Fruit fly (Drosophila melanogaster) whole organism, prepupa: ENCODE results near the gene CG6983.

Source experiments
- Blimp-1 ChIP-seq: fragments of 200-800 bp; sonication (Bioruptor generic); optimal IDR thresholded peaks from 3 replicates; lab custom pipeline; 2017; ENCODE audit warnings: missing biosample characterization, missing genetic modification characterization, mild to moderate bottlenecking, moderate library complexity, missing genetic modification reagents
- CG10631 ChIP-seq: fragments of 200-800 bp; sonication (Bioruptor generic); optimal IDR thresholded peaks from 2 replicates; lab custom pipeline; 2016; ENCODE audit warnings: missing biosample characterization, missing genetic modification characterization
- CG10669 ChIP-seq: fragments of 200-800 bp; sonication (Bioruptor generic); optimal IDR thresholded peaks from 3 replicates; lab custom pipeline; 2018; ENCODE audit warnings: missing biosample characterization, mild to moderate bottlenecking, missing genetic modification characterization, moderate library complexity
- CG11294 ChIP-seq: fragments of 200-800 bp; sonication (Bioruptor generic); IDR thresholded peaks from 2 replicates; pipeline ENCODE4 v1.3.6; 2022; ENCODE audit warnings: missing biosample characterization, missing genetic modification characterization
- CG11762 ChIP-seq: fragments of 200-800 bp; sonication (Bioruptor generic); optimal IDR thresholded peaks from 3 replicates; lab custom pipeline; 2016; ENCODE audit warnings: missing biosample characterization, missing genetic modification characterization; ENCODE audit not compliant: insufficient read depth
- CG11902 ChIP-seq: fragments of 200-800 bp; sonication (Bioruptor generic); optimal IDR thresholded peaks from 3 replicates; lab custom pipeline; 2016; ENCODE audit warnings: missing biosample characterization, missing genetic modification characterization
- CG15336 ChIP-seq: fragments of 200-800 bp; sonication (Bioruptor generic); IDR thresholded peaks from 2 replicates; pipeline ENCODE4 v1.3.6; 2022; ENCODE audit warnings: missing biosample characterization, missing genetic modification characterization
- CG16779 ChIP-seq: fragments of 200-800 bp; sonication (Bioruptor generic); optimal IDR thresholded peaks from 3 replicates; lab custom pipeline; 2017; ENCODE audit warnings: missing biosample characterization, mild to moderate bottlenecking, missing genetic modification characterization
- CG3032 ChIP-seq: fragments of 200-800 bp; optimal IDR thresholded peaks from 2 replicates; lab custom pipeline; 2019; ENCODE audit warnings: missing biosample characterization, mild to moderate bottlenecking, missing genetic modification characterization, moderate library complexity
- CG31627 ChIP-seq: fragments of 200-800 bp; sonication (Bioruptor generic); optimal IDR thresholded peaks from 3 replicates; lab custom pipeline; 2016; ENCODE audit warnings: missing biosample characterization, missing genetic modification characterization
- CG32006 ChIP-seq: fragments of 200-800 bp; sonication (Bioruptor generic); optimal IDR thresholded peaks from 3 replicates; lab custom pipeline; 2017; ENCODE audit warnings: missing biosample characterization, mild to moderate bottlenecking, missing genetic modification characterization
- CG34406 ChIP-seq: fragments of 200-800 bp; sonication (Bioruptor generic); optimal IDR thresholded peaks from 3 replicates; lab custom pipeline; 2016; ENCODE audit warnings: missing biosample characterization, missing genetic modification characterization
- CG3919 ChIP-seq: fragments of 200-800 bp; sonication (Bioruptor generic); optimal IDR thresholded peaks from 3 replicates; lab custom pipeline; 2016; ENCODE audit warnings: missing biosample characterization, missing genetic modification characterization
- CG4318 ChIP-seq: fragments of 200-800 bp; sonication (Bioruptor generic); optimal IDR thresholded peaks from 3 replicates; lab custom pipeline; 2017; ENCODE audit warnings: missing biosample characterization, mild to moderate bottlenecking, missing genetic modification characterization
- CG6163 ChIP-seq: fragments of 200-800 bp; sonication (Bioruptor generic); IDR thresholded peaks from 3 replicates; pipeline ENCODE4 v1.3.6; 2022; ENCODE audit warnings: missing biosample characterization, missing genetic modification characterization
- CG6276 ChIP-seq: fragments of 200-800 bp; sonication (Bioruptor generic); optimal IDR thresholded peaks from 2 replicates; lab custom pipeline; 2017; ENCODE audit warnings: missing biosample characterization, mild to moderate bottlenecking, missing genetic modification characterization
- CG6792 ChIP-seq: fragments of 200-800 bp; sonication (Bioruptor generic); optimal IDR thresholded peaks from 3 replicates; lab custom pipeline; 2016; ENCODE audit warnings: missing biosample characterization, missing genetic modification characterization
- CG6854 ChIP-seq: fragments of 200-800 bp; sonication (Bioruptor generic); optimal IDR thresholded peaks from 2 replicates; lab custom pipeline; 2017; ENCODE audit warnings: missing biosample characterization, mild to moderate bottlenecking, missing genetic modification characterization
- CG8119 ChIP-seq: fragments of 200-800 bp; sonication (Bioruptor generic); IDR thresholded peaks from 3 replicates; pipeline ENCODE4 v1.3.6; 2022; ENCODE audit warnings: missing biosample characterization, missing genetic modification characterization
- CG8319 ChIP-seq: fragments of 200-800 bp; sonication (Bioruptor generic); optimal IDR thresholded peaks from 3 replicates; lab custom pipeline; 2016; ENCODE audit warnings: missing biosample characterization, missing genetic modification characterization
- CG9139 ChIP-seq: fragments of 200-800 bp; sonication (Bioruptor generic); optimal IDR thresholded peaks from 3 replicates; lab custom pipeline; 2017; ENCODE audit warnings: missing biosample characterization, mild to moderate bottlenecking, missing genetic modification characterization
- Eip75B ChIP-seq: fragments of 200-800 bp; sonication (Bioruptor generic); optimal IDR thresholded peaks from 3 replicates; lab custom pipeline; 2016; ENCODE audit warnings: missing biosample characterization, missing genetic modification characterization
- Eip78C ChIP-seq: fragments of 200-800 bp; sonication (Bioruptor generic); peaks from one replicate; lab custom pipeline; 2016; ENCODE audit warnings: missing biosample characterization, missing genetic modification characterization
- Eip93F ChIP-seq: fragments of 200-800 bp; sonication (Bioruptor generic); optimal IDR thresholded peaks from 2 replicates; lab custom pipeline; 2016; ENCODE audit warnings: missing biosample characterization, mild to moderate bottlenecking, missing genetic modification characterization
- Ets21C ChIP-seq: fragments of 200-800 bp; sonication (Bioruptor generic); optimal IDR thresholded peaks from 3 replicates; lab custom pipeline; 2016; ENCODE audit warnings: missing biosample characterization, missing genetic modification characterization
- Ets96B ChIP-seq: fragments of 200-800 bp; optimal IDR thresholded peaks from 2 replicates; lab custom pipeline; 2019; ENCODE audit warnings: missing biosample characterization, mild to moderate bottlenecking, missing genetic modification characterization, moderate library complexity
- Hr38 ChIP-seq: sonication (Bioruptor generic); optimal IDR thresholded peaks from 2 replicates; lab custom pipeline; 2016; ENCODE audit warnings: missing biosample characterization, missing genetic modification characterization
- Hr39 ChIP-seq: fragments of 200-800 bp; sonication (Bioruptor generic); optimal IDR thresholded peaks from 2 replicates; lab custom pipeline; 2016; ENCODE audit warnings: missing biosample characterization, missing genetic modification characterization
- Hr4 ChIP-seq: fragments of 200-800 bp; sonication (Bioruptor generic); optimal IDR thresholded peaks from 3 replicates; lab custom pipeline; 2016; ENCODE audit warnings: missing biosample characterization, missing genetic modification characterization
- Lpt ChIP-seq: fragments of 200-800 bp; sonication (Bioruptor generic); optimal IDR thresholded peaks from 3 replicates; lab custom pipeline; 2016; ENCODE audit warnings: missing biosample characterization, missing genetic modification characterization
- OdsH ChIP-seq: fragments of 200-800 bp; sonication (Bioruptor generic); optimal IDR thresholded peaks from 3 replicates; lab custom pipeline; 2016; ENCODE audit warnings: missing biosample characterization, missing genetic modification characterization
- Smox ChIP-seq: fragments of 200-800 bp; sonication (Bioruptor generic); optimal IDR thresholded peaks from 3 replicates; lab custom pipeline; 2016; ENCODE audit warnings: missing biosample characterization, missing genetic modification characterization
- Sox102F ChIP-seq: fragments of 200-800 bp; sonication (Bioruptor generic); optimal IDR thresholded peaks from 2 replicates; lab custom pipeline; 2016; ENCODE audit warnings: missing biosample characterization, mild to moderate bottlenecking, missing genetic modification characterization
- Sox14 ChIP-seq: fragments of 200-800 bp; sonication (Bioruptor generic); optimal IDR thresholded peaks from 3 replicates; lab custom pipeline; 2016; ENCODE audit warnings: missing biosample characterization, missing genetic modification characterization
- Sox15 ChIP-seq: fragments of 200-800 bp; sonication (Bioruptor generic); optimal IDR thresholded peaks from 3 replicates; lab custom pipeline; 2016; ENCODE audit warnings: missing biosample characterization, missing genetic modification characterization
- acj6 ChIP-seq: fragments of 200-800 bp; sonication (Bioruptor generic); optimal IDR thresholded peaks from 3 replicates; lab custom pipeline; 2016; ENCODE audit warnings: missing biosample characterization, missing genetic modification characterization
- dac ChIP-seq: fragments of 200-800 bp; sonication (Bioruptor generic); optimal IDR thresholded peaks from 2 replicates; lab custom pipeline; 2017; ENCODE audit warnings: missing biosample characterization, mild to moderate bottlenecking, missing genetic modification characterization
- dsx ChIP-seq: fragments of 200-800 bp; optimal IDR thresholded peaks from 3 replicates; lab custom pipeline; 2019; ENCODE audit warnings: missing biosample characterization, mild to moderate bottlenecking, missing genetic modification characterization, moderate library complexity; ENCODE audit not compliant: poor library complexity, severe bottlenecking
- eg ChIP-seq: fragments of 200-800 bp; sonication (Bioruptor generic); IDR thresholded peaks from 3 replicates; pipeline ENCODE4 v1.3.6; 2022; ENCODE audit warnings: missing biosample characterization, missing genetic modification characterization
- esn ChIP-seq: fragments of 200-800 bp; sonication (Bioruptor generic); optimal IDR thresholded peaks from 2 replicates; lab custom pipeline; 2016; ENCODE audit warnings: missing biosample characterization, mild to moderate bottlenecking, missing genetic modification characterization, moderate library complexity
- fkh ChIP-seq: fragments of 200-800 bp; sonication (Bioruptor generic); optimal IDR thresholded peaks from 3 replicates; lab custom pipeline; 2017; ENCODE audit warnings: missing biosample characterization, mild to moderate bottlenecking, missing genetic modification characterization, moderate library complexity
- lz ChIP-seq: fragments of 200-800 bp; sonication (Bioruptor generic); optimal IDR thresholded peaks from 3 replicates; lab custom pipeline; 2016; ENCODE audit warnings: missing biosample characterization, missing genetic modification characterization
- pdm3 ChIP-seq: fragments of 200-800 bp; sonication (Bioruptor generic); optimal IDR thresholded peaks from 3 replicates; lab custom pipeline; 2016; ENCODE audit warnings: missing biosample characterization, missing genetic modification characterization
- salr ChIP-seq, 2 experiments: fragments of 200-800 bp; sonication (Bioruptor generic); optimal IDR thresholded peaks; 3 replicates each; lab custom pipeline; 2016 to 2018; ENCODE audit warnings: missing biosample characterization in 2 of 2, missing genetic modification characterization in 2 of 2, mild to moderate bottlenecking in 1 of 2
- spab ChIP-seq: fragments of 200-800 bp; sonication (Bioruptor generic); optimal IDR thresholded peaks from 2 replicates; lab custom pipeline; 2017; ENCODE audit warnings: missing biosample characterization, mild to moderate bottlenecking, missing genetic modification characterization, missing genetic modification reagents
- ss ChIP-seq, 2 experiments: fragments of 200-800 bp; sonication (Bioruptor generic); optimal IDR thresholded peaks; 2 replicates in 1 of 2; 3 replicates in 1 of 2; lab custom pipeline; 2017 to 2018; ENCODE audit warnings: mild to moderate bottlenecking in 2 of 2, missing biosample characterization in 2 of 2, missing genetic modification characterization in 2 of 2, moderate library complexity in 1 of 2
- topi ChIP-seq: fragments of 200-800 bp; sonication (Bioruptor generic); optimal IDR thresholded peaks from 3 replicates; lab custom pipeline; 2016; ENCODE audit warnings: missing biosample characterization, missing genetic modification characterization
- vri ChIP-seq: fragments of 200-800 bp; sonication (Bioruptor generic); optimal IDR thresholded peaks from 3 replicates; lab custom pipeline; 2016; ENCODE audit warnings: missing biosample characterization, mild to moderate bottlenecking, missing genetic modification characterization

The CG6983 gene

DNA sequence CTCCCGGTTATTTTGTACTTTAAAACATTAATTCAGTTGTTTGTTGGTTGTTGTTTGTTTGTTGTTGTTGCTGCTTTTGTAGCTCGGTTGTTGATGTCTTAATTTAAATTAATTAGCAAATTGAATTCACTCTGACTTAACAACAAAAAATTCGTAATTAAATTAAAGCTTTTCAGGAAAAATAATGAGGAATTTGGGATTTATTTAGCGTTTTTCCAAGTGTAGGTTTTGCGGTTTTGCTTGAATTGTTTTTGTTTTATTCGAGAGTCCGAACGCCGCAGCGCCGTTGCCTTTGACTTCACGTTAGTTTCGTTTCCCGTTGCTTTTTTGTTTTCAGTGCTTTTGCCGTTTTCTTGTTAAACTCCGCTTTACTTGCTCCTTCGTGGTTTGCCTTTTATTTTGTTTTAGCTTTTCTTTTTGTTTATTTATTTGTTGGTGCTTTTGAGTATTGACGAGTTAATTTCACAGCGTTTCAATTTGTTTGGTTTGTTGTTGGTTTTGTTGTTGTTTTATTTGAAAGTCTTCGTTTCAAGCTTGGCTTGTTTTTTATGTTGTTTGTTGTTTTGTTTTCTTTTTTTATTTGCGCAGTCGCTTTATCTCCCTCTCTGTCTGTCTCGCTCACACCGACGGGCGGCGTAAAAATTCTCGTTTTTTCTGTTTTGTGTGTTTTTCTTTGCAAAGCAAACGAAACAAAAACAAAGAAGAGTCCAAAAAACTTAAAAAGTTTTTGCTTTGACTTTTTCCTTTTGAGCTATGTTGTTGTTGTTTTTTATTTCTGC is 8.2 kb downstream of the CG6983 start (continued):
- TF ChIP-seq vri (GFP tag; lab: Kevin White, UChicago), result no peak
- peak; percentile 83 for TF ChIP-seq Eip78C (GFP tag; lab: Kevin White, UChicago)
- peak; percentile 56 for TF ChIP-seq Sox102F (GFP tag; lab: Kevin White, UChicago)
- TF ChIP-seq Eip93F, result peak; percentile 7
- peak; percentile 97 for TF ChIP-seq eg (GFP tag; lab: Robert Waterston, UW)
- TF ChIP-seq CG6163 (GFP tag; lab: Robert Waterston, UW), result peak; percentile 97
- TF ChIP-seq CG11902 (GFP tag; lab: Kevin White, UChicago), result no peak
- peak; percentile 51 for TF ChIP-seq OdsH (GFP tag; lab: Kevin White, UChicago)
- no peak for TF ChIP-seq CG4318
- peak; percentile 24 for TF ChIP-seq CG11762 (GFP tag; lab: Kevin White, UChicago)
- peak; percentile 10 for TF ChIP-seq Eip75B (GFP tag; lab: Kevin White, UChicago)
- TF ChIP-seq spab (GFP tag; lab: Kevin White, UChicago), result peak; percentile 96
- TF ChIP-seq CG10669 (GFP tag; lab: Kevin White, UChicago), result peak; percentile 92
- peak; percentile 55 for TF ChIP-seq Hr4 (GFP tag; lab: Kevin White, UChicago)
- TF ChIP-seq Sox15, result no peak
- peak; percentile 94 for TF ChIP-seq dac (GFP tag; lab: Kevin White, UChicago)
- peak; percentile 57 for TF ChIP-seq Sox14 (GFP tag; lab: Kevin White, UChicago)
- peak; percentile 87 for TF ChIP-seq Lpt (GFP tag; lab: Kevin White, UChicago)
- TF ChIP-seq topi, result no peak
- TF ChIP-seq CG3919 (GFP tag; lab: Kevin White, UChicago), result peak; percentile 62
- peak; percentile 83 for TF ChIP-seq CG32006 (GFP tag; lab: Kevin White, UChicago)
- TF ChIP-seq acj6, result peak; percentile 13
- peak; percentile 59; the same call in 1 of the 2 replicates for TF ChIP-seq CG11294
- TF ChIP-seq CG34406 (GFP tag; lab: Kevin White, UChicago), result peak; percentile 79
- peak; percentile 16 for TF ChIP-seq Hr38 (GFP tag; lab: Kevin White, UChicago)
- TF ChIP-seq Smox (GFP tag; lab: Kevin White, UChicago), result no peak
- TF ChIP-seq Blimp-1 (GFP tag; lab: Kevin White, UChicago), result peak; percentile 45
- peak; percentile 69 for TF ChIP-seq pdm3 (GFP tag; lab: Kevin White, UChicago)
- TF ChIP-seq, all 60 proteins: peak for 45

dm6 chr3L:8440079-8440478 is 9.1 kb downstream of the CG6983 start:
- no peak for TF ChIP-seq CG6276 (GFP tag; lab: Kevin White, UChicago)
- no peak for TF ChIP-seq Ets96B (tag; lab: Kevin White, UChicago)
- TF ChIP-seq Blimp-1 (GFP tag; lab: Kevin White, UChicago), result no peak
- peak; percentile 56 for TF ChIP-seq CG15336 (GFP tag; lab: Robert Waterston, UW)
- TF ChIP-seq CG6854, result no peak
- no peak for TF ChIP-seq Eip75B (GFP tag; lab: Kevin White, UChicago)
- no peak for TF ChIP-seq CG16779
- TF ChIP-seq CG34406 (GFP tag; lab: Kevin White, UChicago), result no peak
- no peak for TF ChIP-seq Smox (GFP tag; lab: Kevin White, UChicago)
- TF ChIP-seq Ets21C (GFP tag; lab: Kevin White, UChicago), result no peak
- TF ChIP-seq CG6792 (GFP tag; lab: Kevin White, UChicago), result no peak
- no peak for TF ChIP-seq CG31627 (GFP tag; lab: Kevin White, UChicago)
- TF ChIP-seq CG11902 (GFP tag; lab: Kevin White, UChicago), result no peak
- peak; percentile 65 for TF ChIP-seq Eip78C (GFP tag; lab: Kevin White, UChicago)
- no peak for TF ChIP-seq CG9139 (GFP tag; lab: Kevin White, UChicago)
- no peak for TF ChIP-seq fkh (GFP tag; lab: Kevin White, UChicago)
- no peak for TF ChIP-seq ss (GFP tag; optimal IDR thresholded peaks at IDR 0.05; lab: Kevin White, UChicago)
- peak; percentile 3 for TF ChIP-seq CG3032
- no peak for TF ChIP-seq topi
- no peak; the same call in 2 of the 3 replicates for TF ChIP-seq CG8119 (GFP tag; lab: Robert Waterston, UW)
- peak; percentile 56 for TF ChIP-seq Hr4 (GFP tag; lab: Kevin White, UChicago)
- no peak for TF ChIP-seq CG8319 (GFP tag; lab: Kevin White, UChicago)
- TF ChIP-seq salr (GFP tag; optimal IDR thresholded peaks at IDR 0.05; lab: Kevin White, UChicago), result no peak
- no peak for TF ChIP-seq lz (GFP tag; lab: Kevin White, UChicago)
- no peak for TF ChIP-seq Sox102F (GFP tag; lab: Kevin White, UChicago)
- no peak for TF ChIP-seq Sox14 (GFP tag; lab: Kevin White, UChicago)
- TF ChIP-seq CG10631 (GFP tag; lab: Kevin White, UChicago), result peak; percentile 20
- TF ChIP-seq dsx (GFP tag; lab: Kevin White, UChicago), result no peak
- no peak for TF ChIP-seq Hr39
- TF ChIP-seq esn (GFP tag; lab: Kevin White, UChicago), result no peak
